Fruit fly (Drosophila melanogaster): ENCODE results near the gene CG9902.

DNA sequence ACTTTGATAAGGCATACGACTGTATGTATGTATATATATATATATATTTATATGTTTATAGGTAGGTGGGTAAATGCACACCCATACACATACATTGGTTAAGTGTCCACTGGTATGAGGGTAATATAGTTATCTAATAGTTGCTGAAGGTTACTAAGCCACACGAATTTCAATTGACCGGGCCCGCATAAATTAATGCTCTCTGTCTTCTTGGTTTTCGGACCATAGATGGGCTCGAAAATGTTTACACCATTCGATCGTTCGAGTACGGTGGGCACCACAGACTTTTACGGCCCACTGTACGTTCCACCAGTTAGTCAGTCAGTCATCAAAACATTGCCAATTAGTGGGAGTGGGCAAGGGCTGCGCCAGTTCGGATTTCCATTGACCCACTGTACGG, 48.1 kb upstream of the CG9902 start:
- TF ChIP-seq Crg-1 (GFP tag; optimal IDR thresholded peaks at IDR 0.05) (no peak), ovo (GFP tag; optimal IDR thresholded peaks at IDR 0.05) (no peak), Clk (GFP tag; optimal IDR thresholded peaks at IDR 0.05) (no peak), bab1 (GFP tag; optimal IDR thresholded peaks at IDR 0.05) (no peak), tj (GFP tag; optimal IDR thresholded peaks at IDR 0.05) (no peak)

Measured in whole organism, adult.